Fruit fly (Drosophila melanogaster): ENCODE results near the gene CG16986.
A peak's percentile ranks its signal among the peaks of the same experiment; 100 is the strongest.

The CG16986 gene

DNA sequence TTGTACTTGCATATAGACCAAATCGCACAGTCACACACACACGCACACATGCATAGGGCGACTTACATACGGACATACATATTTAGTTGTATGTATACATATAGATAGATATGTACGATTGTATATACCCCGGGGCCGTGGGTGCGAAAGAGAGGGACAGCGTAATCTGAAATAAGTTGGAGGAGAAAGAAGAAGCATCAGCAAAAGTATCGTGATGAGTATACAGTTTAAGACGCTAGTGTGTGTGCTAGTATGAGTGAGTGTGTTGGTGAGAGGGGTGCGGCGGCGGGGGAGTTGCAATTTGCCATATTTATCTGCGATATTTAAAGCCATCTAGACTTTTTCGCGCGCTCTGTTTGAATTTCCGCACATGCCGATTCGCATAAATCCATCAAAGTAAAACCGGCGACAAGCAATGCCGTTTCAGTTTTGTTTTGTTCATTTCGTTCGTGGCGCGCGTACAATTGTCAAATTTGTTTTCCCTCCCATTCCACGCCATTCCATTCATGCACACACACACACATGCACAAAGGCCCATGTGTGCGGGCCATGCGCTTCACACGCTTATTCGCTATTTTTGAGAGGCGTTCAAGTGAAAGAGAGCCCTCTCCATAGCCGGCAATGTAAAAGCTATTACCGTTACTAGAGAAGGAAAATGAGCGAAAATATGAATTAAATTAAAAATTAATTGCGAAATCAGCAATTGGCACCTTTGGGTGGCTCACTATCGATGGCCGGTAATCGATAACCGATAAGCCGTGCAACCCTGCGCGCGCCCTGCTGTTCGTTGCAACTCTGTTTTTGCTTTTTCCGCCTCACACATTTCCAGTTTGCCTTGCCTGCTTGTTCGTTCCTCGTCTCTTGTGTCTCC, 35.0 kb downstream of the CG16986 start (continued):
- TF ChIP-seq CG11085 (GFP tag; IDR thresholded peaks at IDR 0.05) (peak; percentile 79), sens-2 (GFP tag; IDR thresholded peaks at IDR 0.05) (peak; percentile 84), Atf3 (GFP tag; optimal IDR thresholded peaks at IDR 0.05) (peak; percentile 59), CG16863 (GFP tag; optimal IDR thresholded peaks at IDR 0.05) (peak; percentile 72), lbe (GFP tag; optimal IDR thresholded peaks at IDR 0.05) (peak; percentile 76), lab (GFP tag; optimal IDR thresholded peaks at IDR 0.05) (peak; percentile 96), vfl (GFP tag; optimal IDR thresholded peaks at IDR 0.05) (peak; percentile 80), CG12744 (GFP tag; optimal IDR thresholded peaks at IDR 0.05) (peak; percentile 60), HmgD (GFP tag; optimal IDR thresholded peaks at IDR 0.05) (peak; percentile 54), CG13296 (GFP tag; optimal IDR thresholded peaks at IDR 0.05) (peak; percentile 93), HmgZ (tag; optimal IDR thresholded peaks at IDR 0.05) (peak; percentile 75), CG6683 (GFP tag; optimal IDR thresholded peaks at IDR 0.05) (peak; percentile 78), zen (tag; optimal IDR thresholded peaks at IDR 0.05) (peak; percentile 75), dan (GFP tag; IDR thresholded peaks at IDR 0.05) (no peak), CG9609 (GFP tag; optimal IDR thresholded peaks at IDR 0.05) (peak; percentile 68), Dip3 (GFP tag; optimal IDR thresholded peaks at IDR 0.05) (peak; percentile 70), sens (GFP tag) (peak; percentile 95), CG8924 (tag; optimal IDR thresholded peaks at IDR 0.05) (peak; percentile 47), CG1832 (GFP tag; optimal IDR thresholded peaks at IDR 0.05) (peak; percentile 42), CG13123 (GFP tag; optimal IDR thresholded peaks at IDR 0.05) (peak; percentile 26), fd102C (GFP tag; optimal IDR thresholded peaks at IDR 0.05) (peak; percentile 67), CG18619 (GFP tag; optimal IDR thresholded peaks at IDR 0.05) (peak; percentile 86), gcm (GFP tag; optimal IDR thresholded peaks at IDR 0.05) (peak; percentile 81), CG7963 (GFP tag; IDR thresholded peaks at IDR 0.05; ENCODE audit: partially characterized antibody) (peak; percentile 84), CG11247 (GFP tag; IDR thresholded peaks at IDR 0.05) (peak; percentile 82), Spps (tag; optimal IDR thresholded peaks at IDR 0.05) (peak; percentile 19), zf30C (GFP tag; optimal IDR thresholded peaks at IDR 0.05) (peak; percentile 48), CG3407 (GFP tag; optimal IDR thresholded peaks at IDR 0.05) (peak; percentile 82), pan (optimal IDR thresholded peaks at IDR 0.05) (no peak), pan (GFP tag; optimal IDR thresholded peaks at IDR 0.05 in 1 of 2, IDR thresholded peaks at IDR 0.05 in 1 of 2) (peak in 1 of 2 experiments; percentile 80), CG17328 (GFP tag; IDR thresholded peaks at IDR 0.05) (peak; percentile 83), CG17568 (GFP tag; optimal IDR thresholded peaks at IDR 0.05) (peak; percentile 80), Elba2 (GFP tag; optimal IDR thresholded peaks at IDR 0.05) (no peak), nerfin-2 (GFP tag; IDR thresholded peaks at IDR 0.05; ENCODE audit: partially characterized antibody) (peak; percentile 70), sna (GFP tag; IDR thresholded peaks at IDR 0.05; ENCODE audit: partially characterized antibody) (peak; percentile 41; the same call in 1 of the 2 replicates), ERR (GFP tag; optimal IDR thresholded peaks at IDR 0.05) (peak; percentile 64), Nf-YC (tag; optimal IDR thresholded peaks at IDR 0.05) (peak; percentile 59), CG17385 (GFP tag; optimal IDR thresholded peaks at IDR 0.05) (peak; percentile 94), Usf (GFP tag; optimal IDR thresholded peaks at IDR 0.05) (peak; percentile 34), phol (tag; optimal IDR thresholded peaks at IDR 0.05) (peak; percentile 74), CG18011 (GFP tag; optimal IDR thresholded peaks at IDR 0.05) (peak; percentile 63), CG11695 (GFP tag; IDR thresholded peaks at IDR 0.05) (peak; percentile 64), kay (GFP tag; optimal IDR thresholded peaks at IDR 0.05) (no peak), CG12769 (tag; optimal IDR thresholded peaks at IDR 0.05) (peak; percentile 75), fd96Cb (tag; optimal IDR thresholded peaks at IDR 0.05) (peak; percentile 20), NfI (GFP tag; optimal IDR thresholded peaks at IDR 0.05) (peak; percentile 92), CG9215 (GFP tag; IDR thresholded peaks at IDR 0.05) (peak; percentile 39), hb (GFP tag; IDR thresholded peaks at IDR 0.05; ENCODE audit: partially characterized antibody) (peak; percentile 71; the same call in 2 of the 3 replicates)

Measured in whole organism, embryonic.